Worm (Caenorhabditis elegans): ENCODE data around the gene F28C1.1.
A peak's percentile ranks its signal among the peaks of the same experiment; 100 is the strongest.

The F28C1.1 gene

DNA sequence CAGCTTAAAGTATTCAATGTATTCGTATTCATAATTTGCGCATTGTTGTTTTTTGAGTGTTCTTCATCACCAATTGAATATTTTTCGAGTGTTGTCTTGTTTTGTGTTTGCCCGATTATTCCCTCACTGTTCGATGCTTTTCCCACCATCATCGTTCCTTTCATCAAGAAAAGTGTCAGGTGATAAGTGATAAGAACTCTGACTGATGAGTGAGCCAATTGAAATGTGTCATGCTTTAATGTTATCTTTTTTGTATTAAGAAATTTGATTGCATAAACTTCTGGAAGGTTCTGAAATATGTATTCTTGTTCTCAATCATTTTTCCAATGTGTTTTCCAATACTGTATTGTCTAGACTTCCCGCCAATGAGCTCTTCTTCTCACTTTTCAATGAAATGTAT is 24.8 kb downstream of the F28C1.1 start:
- no peak for TF ChIP-seq madf-8 (GFP tag; conservative IDR thresholded peaks at IDR 0.05)
- TF ChIP-seq F10E7.11 (tag; optimal IDR thresholded peaks at IDR 0.05), result no peak
- TF ChIP-seq F55B11.4 (tag; optimal IDR thresholded peaks at IDR 0.05; ENCODE audit: borderline replicate concordance, insufficient read depth), result no peak
- TF ChIP-seq repo-1 (tag; optimal IDR thresholded peaks at IDR 0.05), result no peak
- TF ChIP-seq mel-28 (tag; optimal IDR thresholded peaks at IDR 0.05; ENCODE audit: borderline replicate concordance), result no peak
- TF ChIP-seq F57C9.4 (tag; optimal IDR thresholded peaks at IDR 0.05), result no peak
- TF ChIP-seq let-607 (tag; optimal IDR thresholded peaks at IDR 0.05), result peak in 1 of 2 experiments; percentile 6
- no peak for TF ChIP-seq B0035.1 (tag; optimal IDR thresholded peaks at IDR 0.05)
- TF ChIP-seq tlf-1 (GFP tag; optimal IDR thresholded peaks at IDR 0.05), result no peak
- no peak for TF ChIP-seq ztf-22 (GFP tag; optimal IDR thresholded peaks at IDR 0.05)
- no peak for TF ChIP-seq hrde-1 (tag; optimal IDR thresholded peaks at IDR 0.05; ENCODE audit: borderline replicate concordance)
- TF ChIP-seq hmg-20 (GFP tag; IDR thresholded peaks at IDR 0.05), result no peak
- no peak for TF ChIP-seq attf-6 (GFP tag; IDR thresholded peaks at IDR 0.05)
- TF ChIP-seq Y53F4B.3 (GFP tag; IDR thresholded peaks at IDR 0.05), result no peak
- no peak for TF ChIP-seq zfh-2 (GFP tag; conservative IDR thresholded peaks at IDR 0.05)
- TF ChIP-seq fkh-3 (tag; optimal IDR thresholded peaks at IDR 0.05), result no peak
- TF ChIP-seq K11D2.4 (GFP tag; IDR thresholded peaks at IDR 0.05), result no peak
- no peak for TF ChIP-seq F52B5.7 (tag; optimal IDR thresholded peaks at IDR 0.05)
- no peak for TF ChIP-seq B0336.3 (GFP tag; IDR thresholded peaks at IDR 0.05)
- no peak for TF ChIP-seq cebp-1 (GFP tag; IDR thresholded peaks at IDR 0.05)
- peak; percentile 57 for TF ChIP-seq cebp-1 (tag; optimal IDR thresholded peaks at IDR 0.05)
- TF ChIP-seq nhr-80 (tag; optimal IDR thresholded peaks at IDR 0.05), result peak; percentile 72
- no peak for TF ChIP-seq snpc-4 (GFP tag; optimal IDR thresholded peaks at IDR 0.05)
- peak in 1 of 4 experiments; percentile 13 for TF ChIP-seq snpc-4 (tag; optimal IDR thresholded peaks at IDR 0.05)
- TF ChIP-seq ztf-26 (tag; optimal IDR thresholded peaks at IDR 0.05), result no peak
- no peak for TF ChIP-seq egrh-3 (GFP tag; IDR thresholded peaks at IDR 0.05)
- TF ChIP-seq lag-1 (GFP tag; IDR thresholded peaks at IDR 0.05), result no peak
- no peak for TF ChIP-seq ztf-28 (GFP tag; IDR thresholded peaks at IDR 0.05)
- TF ChIP-seq atf-7 (tag; optimal IDR thresholded peaks at IDR 0.05), result no peak
- TF ChIP-seq F37B4.10 (GFP tag; IDR thresholded peaks at IDR 0.05), result no peak
- no peak for TF ChIP-seq ceh-79 (tag; optimal IDR thresholded peaks at IDR 0.05)
- TF ChIP-seq attf-5 (GFP tag; optimal IDR thresholded peaks at IDR 0.05), result no peak
- TF ChIP-seq sea-2 (GFP tag; IDR thresholded peaks at IDR 0.05), result no peak
- peak; percentile 25; the same call in 1 of the 2 replicates for TF ChIP-seq hsf-1 (GFP tag; IDR thresholded peaks at IDR 0.05)
- no peak for TF ChIP-seq madf-6 (GFP tag; IDR thresholded peaks at IDR 0.05)
- TF ChIP-seq bed-1 (GFP tag; IDR thresholded peaks at IDR 0.05), result no peak
- TF ChIP-seq lin-35 (GFP tag; optimal IDR thresholded peaks at IDR 0.05), result no peak
- TF ChIP-seq ceh-100 (GFP tag; IDR thresholded peaks at IDR 0.05), result no peak
- TF ChIP-seq hmg-1.2 (GFP tag; IDR thresholded peaks at IDR 0.05), result no peak

DNA sequence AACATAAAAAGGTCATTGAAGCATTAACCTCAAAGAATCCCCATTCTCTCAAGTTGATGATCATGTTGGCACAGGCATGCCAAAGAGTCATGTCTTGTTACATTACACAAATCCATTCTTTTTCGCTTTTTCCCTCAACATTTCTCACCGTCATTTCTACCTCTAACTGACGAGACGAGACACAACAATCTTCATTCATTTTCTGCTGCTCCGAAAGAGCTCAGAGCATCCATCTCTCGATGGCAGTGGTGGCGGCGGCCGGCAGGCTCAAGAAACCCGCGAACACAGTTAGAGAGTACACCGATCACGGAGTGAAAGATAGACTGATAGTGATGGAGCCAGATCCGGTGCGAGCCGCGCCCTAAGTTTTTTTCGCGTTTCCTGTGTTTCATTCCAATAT is 26.5 kb downstream of the F28C1.1 start:
- TF ChIP-seq K12H6.12 (tag; optimal IDR thresholded peaks at IDR 0.05), result peak; percentile 9
- peak; percentile 5 for TF ChIP-seq nhr-90 (tag; optimal IDR thresholded peaks at IDR 0.05)
- TF ChIP-seq somi-1 (GFP tag; optimal IDR thresholded peaks at IDR 0.05), result no peak
- no peak for TF ChIP-seq dpl-1 (GFP tag; optimal IDR thresholded peaks at IDR 0.05)
- TF ChIP-seq zim-3 (tag; optimal IDR thresholded peaks at IDR 0.05), result peak; percentile 34
- no peak for TF ChIP-seq snpc-1.1 (tag; optimal IDR thresholded peaks at IDR 0.05; ENCODE audit: insufficient read depth)
- no peak for TF ChIP-seq snpc-3.4 (tag; optimal IDR thresholded peaks at IDR 0.05)
- peak; percentile 38; the same call in 1 of the 2 replicates for TF ChIP-seq pbrm-1 (GFP tag; IDR thresholded peaks at IDR 0.05)
- TF ChIP-seq chd-7 (tag; optimal IDR thresholded peaks at IDR 0.05), result peak; percentile 26
- peak; percentile 92 for TF ChIP-seq zfh-2 (GFP tag; conservative IDR thresholded peaks at IDR 0.05)
- TF ChIP-seq K11D2.4 (GFP tag; IDR thresholded peaks at IDR 0.05), result no peak
